Fruit fly (Drosophila melanogaster) whole organism, embryonic: ENCODE data around the gene rut.
A peak's percentile ranks its signal among the peaks of the same experiment; 100 is the strongest.

Source experiments
- B-H2 ChIP-seq: fragments of 200-800 bp; sonication (Bioruptor generic); optimal IDR thresholded peaks from 2 replicates; lab custom pipeline; 2018; ENCODE audit warnings: missing biosample characterization, mild to moderate bottlenecking, missing genetic modification characterization
- Bdp1 ChIP-seq: fragments of 200-800 bp; sonication (Bioruptor generic); optimal IDR thresholded peaks from 3 replicates; lab custom pipeline; 2016; ENCODE audit warnings: missing biosample characterization, missing genetic modification characterization
- Bgb ChIP-seq: fragments of 200-800 bp; sonication (Bioruptor generic); IDR thresholded peaks from 2 replicates; pipeline ENCODE4 v1.3.6; 2022; ENCODE audit warnings: missing biosample characterization, missing genetic modification characterization; ENCODE audit not compliant: partially characterized antibody
- C15 ChIP-seq: fragments of 200-800 bp; sonication (Bioruptor generic); IDR thresholded peaks from 3 replicates; pipeline ENCODE4 v1.3.6; 2022; ENCODE audit warnings: missing biosample characterization, missing genetic modification characterization
- CG10321 ChIP-seq: fragments of 200-800 bp; sonication (Bioruptor generic); IDR thresholded peaks from 2 replicates; pipeline ENCODE4 v1.3.6; 2022; ENCODE audit warnings: missing biosample characterization, missing genetic modification characterization
- CG10959 ChIP-seq: fragments of 200-800 bp; sonication (Bioruptor generic); IDR thresholded peaks from 2 replicates; pipeline ENCODE4 v1.3.6; 2022; ENCODE audit warnings: missing biosample characterization, missing genetic modification characterization
- CG11247 ChIP-seq: fragments of 200-800 bp; sonication (Bioruptor generic); IDR thresholded peaks from 2 replicates; pipeline ENCODE4 v1.3.6; 2022; ENCODE audit warnings: missing biosample characterization, missing genetic modification characterization
- CG12104 ChIP-seq: fragments of 200-800 bp; sonication (Bioruptor generic); optimal IDR thresholded peaks from 3 replicates; lab custom pipeline; 2016; ENCODE audit warnings: missing biosample characterization, missing genetic modification characterization
- CG12659 ChIP-seq: fragments of 200-800 bp; sonication (Bioruptor generic); optimal IDR thresholded peaks from 3 replicates; lab custom pipeline; 2017; ENCODE audit warnings: mild to moderate bottlenecking, missing biosample characterization, missing genetic modification reagents, missing genetic modification characterization
- CG15696 ChIP-seq: fragments of 200-800 bp; sonication (Bioruptor generic); optimal IDR thresholded peaks from 2 replicates; lab custom pipeline; 2019; ENCODE audit warnings: missing biosample characterization, mild to moderate bottlenecking, missing genetic modification characterization, moderate library complexity
- CG17568 ChIP-seq: fragments of 200-800 bp; sonication (Bioruptor generic); optimal IDR thresholded peaks from 2 replicates; lab custom pipeline; 2018; ENCODE audit warnings: missing biosample characterization, mild to moderate bottlenecking, missing genetic modification characterization, moderate library complexity
- CG3065 ChIP-seq: fragments of 200-800 bp; sonication (Bioruptor generic); optimal IDR thresholded peaks from 2 replicates; lab custom pipeline; 2016; ENCODE audit warnings: missing biosample characterization, missing genetic modification characterization
- CG31224 ChIP-seq: fragments of 200-800 bp; sonication (Bioruptor generic); IDR thresholded peaks from 2 replicates; pipeline ENCODE4 v1.3.6; 2022; ENCODE audit warnings: missing biosample characterization, missing genetic modification characterization
- CG31388 ChIP-seq: fragments of 200-800 bp; sonication (Bioruptor generic); optimal IDR thresholded peaks from 2 replicates; lab custom pipeline; 2016; ENCODE audit warnings: missing biosample characterization, missing genetic modification characterization
- CG32772 ChIP-seq: fragments of 200-800 bp; sonication (Bioruptor generic); IDR thresholded peaks from 2 replicates; pipeline ENCODE4 v1.3.6; 2022; ENCODE audit warnings: missing biosample characterization, missing genetic modification characterization
- CG3838 ChIP-seq: fragments of 200-800 bp; sonication (Bioruptor generic); optimal IDR thresholded peaks from 3 replicates; lab custom pipeline; 2016; ENCODE audit warnings: missing biosample characterization, missing genetic modification characterization
- CG4282 ChIP-seq: fragments of 200-800 bp; sonication (Bioruptor generic); optimal IDR thresholded peaks from 2 replicates; lab custom pipeline; 2016; ENCODE audit warnings: missing biosample characterization, missing genetic modification characterization
- CG6689 ChIP-seq: fragments of 200-800 bp; sonication (Bioruptor generic); IDR thresholded peaks from 2 replicates; pipeline ENCODE4 v1.3.6; 2022; ENCODE audit warnings: missing biosample characterization, missing genetic modification characterization
- CG6765 ChIP-seq: fragments of 200-800 bp; sonication (Bioruptor generic); optimal IDR thresholded peaks from 3 replicates; lab custom pipeline; 2017; ENCODE audit warnings: missing biosample characterization, mild to moderate bottlenecking, missing genetic modification characterization
- CG8281 ChIP-seq: fragments of 200-800 bp; sonication (Bioruptor generic); optimal IDR thresholded peaks from 2 replicates; lab custom pipeline; 2018; ENCODE audit warnings: missing biosample characterization, mild to moderate bottlenecking, missing genetic modification characterization, moderate library complexity
- CG9727 ChIP-seq: fragments of 200-800 bp; sonication (Bioruptor generic); optimal IDR thresholded peaks from 3 replicates; lab custom pipeline; 2017; ENCODE audit warnings: missing biosample characterization, mild to moderate bottlenecking, missing genetic modification characterization
- CTCF ChIP-seq: fragments of 200-800 bp; sonication (Bioruptor generic); optimal IDR thresholded peaks from 2 replicates; lab custom pipeline; 2017; ENCODE audit warnings: missing biosample characterization, mild to moderate bottlenecking, missing genetic modification characterization, moderate library complexity
- HLH3B ChIP-seq: fragments of 200-800 bp; sonication (Bioruptor generic); IDR thresholded peaks from 2 replicates; pipeline ENCODE4 v1.3.6; 2022; ENCODE audit warnings: missing biosample characterization, missing genetic modification characterization
- Hmx ChIP-seq: fragments of 200-800 bp; sonication (Bioruptor generic); optimal IDR thresholded peaks from 2 replicates; lab custom pipeline; 2016; ENCODE audit warnings: missing biosample characterization, missing genetic modification characterization
- Hr3 ChIP-seq: fragments of 200-800 bp; sonication (Bioruptor generic); optimal IDR thresholded peaks from 3 replicates; lab custom pipeline; 2016; ENCODE audit warnings: missing biosample characterization, missing genetic modification characterization
- Lhr ChIP-seq: fragments of 200-800 bp; sonication (Bioruptor generic); optimal IDR thresholded peaks from 3 replicates; lab custom pipeline; 2017; ENCODE audit warnings: mild to moderate bottlenecking, missing biosample characterization, missing genetic modification reagents, missing genetic modification characterization
- NFAT ChIP-seq: fragments of 200-800 bp; sonication (Bioruptor generic); IDR thresholded peaks from 2 replicates; pipeline ENCODE4 v1.3.6; 2022; ENCODE audit warnings: missing biosample characterization, missing genetic modification characterization
- Opbp ChIP-seq: fragments of 200-800 bp; sonication (Bioruptor generic); IDR thresholded peaks from 3 replicates; pipeline ENCODE4 v1.3.6; 2022; ENCODE audit warnings: missing biosample characterization, missing genetic modification characterization; ENCODE audit not compliant: partially characterized antibody
- PHDP ChIP-seq: fragments of 200-800 bp; sonication (Bioruptor generic); optimal IDR thresholded peaks from 3 replicates; lab custom pipeline; 2018; ENCODE audit warnings: missing biosample characterization, mild to moderate bottlenecking, missing genetic modification characterization, moderate library complexity
- Poxn ChIP-seq: fragments of 200-800 bp; sonication (Bioruptor generic); IDR thresholded peaks from 2 replicates; pipeline ENCODE4 v1.3.6; 2022; ENCODE audit warnings: missing biosample characterization, missing genetic modification characterization
- Side ChIP-seq: fragments of 200-800 bp; sonication (Bioruptor generic); optimal IDR thresholded peaks from 2 replicates; lab custom pipeline; 2016; ENCODE audit warnings: missing biosample characterization, missing genetic modification characterization
- aop ChIP-seq: fragments of 200-800 bp; sonication (Bioruptor generic); IDR thresholded peaks from 2 replicates; pipeline ENCODE4 v1.3.6; 2022; ENCODE audit warnings: missing biosample characterization, missing genetic modification characterization
- chm ChIP-seq: fragments of 200-800 bp; sonication (Bioruptor generic); IDR thresholded peaks from 2 replicates; pipeline ENCODE4 v1.3.6; 2022; ENCODE audit warnings: missing biosample characterization, missing genetic modification characterization
- ftz-f1 ChIP-seq: fragments of 200-800 bp; sonication (Bioruptor generic); optimal IDR thresholded peaks from 2 replicates; lab custom pipeline; 2016; ENCODE audit warnings: missing biosample characterization, missing genetic modification characterization
- hkb ChIP-seq, 2 experiments: fragments of 200-800 bp in 1 of 2; fragments of >200 bp in 1 of 2; sonication (Bioruptor generic) in 1 of 2; IDR thresholded peaks in 1 of 2; optimal IDR thresholded peaks in 1 of 2; 2 replicates each; pipeline versions ENCODE4 v1.3.6 to Lab custom; 2017 to 2022; ENCODE audit warnings: missing biosample characterization in 1 of 2, missing genetic modification characterization in 1 of 2
- ind ChIP-seq: fragments of 200-800 bp; sonication (Bioruptor generic); optimal IDR thresholded peaks from 3 replicates; lab custom pipeline; 2016; ENCODE audit warnings: missing biosample characterization, missing genetic modification characterization
- jing ChIP-seq: fragments of 200-800 bp; sonication (Bioruptor generic); optimal IDR thresholded peaks from 2 replicates; lab custom pipeline; 2018; ENCODE audit warnings: missing biosample characterization, mild to moderate bottlenecking, missing genetic modification characterization
- ken ChIP-seq: fragments of 200-800 bp; sonication (Bioruptor generic); IDR thresholded peaks from 3 replicates; pipeline ENCODE4 v1.3.6; 2022; ENCODE audit warnings: missing biosample characterization, missing genetic modification characterization
- nerfin-2 ChIP-seq: fragments of 200-800 bp; sonication (Bioruptor generic); IDR thresholded peaks from 2 replicates; pipeline ENCODE4 v1.3.6; 2022; ENCODE audit warnings: missing biosample characterization, missing genetic modification characterization; ENCODE audit not compliant: partially characterized antibody
- p53 ChIP-seq: fragments of 200-800 bp; sonication (Bioruptor generic); optimal IDR thresholded peaks from 2 replicates; lab custom pipeline; 2016; ENCODE audit warnings: missing biosample characterization, missing genetic modification characterization
- pb ChIP-seq: fragments of 200-800 bp; sonication (Bioruptor generic); optimal IDR thresholded peaks from 3 replicates; lab custom pipeline; 2016; ENCODE audit warnings: missing biosample characterization, missing genetic modification characterization
- peb ChIP-seq: fragments of 200-800 bp; sonication (Bioruptor generic); IDR thresholded peaks from 2 replicates; pipeline ENCODE4 v1.3.6; 2022; ENCODE audit warnings: missing biosample characterization, missing genetic modification characterization
- sc ChIP-seq, 3 experiments: fragments of >200 bp in 2 of 3; fragments of 200-800 bp in 1 of 3; sonication (Bioruptor generic) in 1 of 3; optimal IDR thresholded peaks; 2 replicates in 2 of 3; 3 replicates in 1 of 3; lab custom pipeline; 2017; ENCODE audit warnings: mild to moderate bottlenecking in 1 of 3, missing biosample characterization in 1 of 3, missing genetic modification characterization in 1 of 3, missing genetic modification reagents in 1 of 3
- sim ChIP-seq: fragments of 200-800 bp; sonication (Bioruptor generic); IDR thresholded peaks from 2 replicates; pipeline ENCODE4 v1.3.6; 2022; ENCODE audit warnings: missing biosample characterization, missing genetic modification characterization
- sna ChIP-seq: fragments of 200-800 bp; sonication (Bioruptor generic); IDR thresholded peaks from 2 replicates; pipeline ENCODE4 v1.3.6; 2022; ENCODE audit warnings: missing biosample characterization, missing genetic modification characterization; ENCODE audit not compliant: partially characterized antibody
- so ChIP-seq: fragments of 200-800 bp; sonication (Bioruptor generic); IDR thresholded peaks from 3 replicates; pipeline ENCODE4 v1.3.6; 2022; ENCODE audit warnings: missing biosample characterization, missing genetic modification characterization
- tup ChIP-seq: fragments of 200-800 bp; sonication (Bioruptor generic); optimal IDR thresholded peaks from 2 replicates; lab custom pipeline; 2016; ENCODE audit warnings: missing biosample characterization, mild to moderate bottlenecking, missing genetic modification characterization, moderate library complexity
- twi ChIP-seq: fragments of 200-800 bp; optimal IDR thresholded peaks from 2 replicates; lab custom pipeline; 2019; ENCODE audit warnings: missing biosample characterization, mild to moderate bottlenecking, missing genetic modification characterization, moderate library complexity
- zen2 ChIP-seq: fragments of 200-800 bp; sonication (Bioruptor generic); IDR thresholded peaks from 3 replicates; pipeline ENCODE4 v1.3.6; 2022; ENCODE audit warnings: missing biosample characterization, missing genetic modification characterization; ENCODE audit not compliant: partially characterized antibody
- zf30C ChIP-seq: fragments of 200-800 bp; sonication (Bioruptor generic); optimal IDR thresholded peaks from 3 replicates; lab custom pipeline; 2018; ENCODE audit warnings: missing biosample characterization, mild to moderate bottlenecking, missing genetic modification characterization

Gene rut

dm6 chrX:14839047-14839446 lies 13.2 kb upstream of the rut start, which contains the start of the genes CG32590 and Flo2 (continued):
- TF ChIP-seq CG3065 (GFP tag; lab: Kevin White, UChicago) (peak; percentile 37), pb (GFP tag; lab: Kevin White, UChicago) (no peak), Lhr (peak; percentile 52), C15 (GFP tag; lab: Robert Waterston, UW) (peak; percentile 72; the same call in 1 of the 3 replicates), CG31224 (peak; percentile 70), CG6765 (GFP tag; lab: Kevin White, UChicago) (no peak), CG12104 (GFP tag; lab: Kevin White, UChicago) (peak; percentile 13), aop (GFP tag; lab: Robert Waterston, UW) (0 out of 2 replicates have a peak, but pooled peaks have one; percentile 9), HLH3B (GFP tag; lab: Robert Waterston, UW) (peak; percentile 71), Bgb (GFP tag; lab: Robert Waterston, UW) (peak; percentile 95), twi (tag; lab: Kevin White, UChicago) (peak; percentile 25), CG31388 (GFP tag; lab: Kevin White, UChicago) (no peak), Side (GFP tag; lab: Kevin White, UChicago) (peak; percentile 70), nerfin-2 (GFP tag; lab: Robert Waterston, UW) (peak; percentile 97), CG6689 (GFP tag; lab: Robert Waterston, UW) (peak; percentile 78), CG12659 (peak; percentile 66), CG4282 (GFP tag; lab: Kevin White, UChicago) (peak; percentile 75), ftz-f1 (GFP tag; lab: Kevin White, UChicago) (no peak), NFAT (peak; percentile 73), zen2 (peak; percentile 93), peb (GFP tag; lab: Robert Waterston, UW) (peak; percentile 30; the same call in 1 of the 2 replicates), so (GFP tag; lab: Robert Waterston, UW) (peak; percentile 67; the same call in 2 of the 3 replicates), Hr3 (GFP tag; lab: Kevin White, UChicago) (peak; percentile 58), Hmx (GFP tag; lab: Kevin White, UChicago) (no peak), ind (GFP tag; lab: Kevin White, UChicago) (peak; percentile 79), CG3838 (peak; percentile 31), Poxn (GFP tag; lab: Robert Waterston, UW) (no peak; the same call in 1 of the 2 replicates), PHDP (tag; lab: Kevin White, UChicago) (peak; percentile 60), CG9727 (GFP tag; lab: Kevin White, UChicago) (peak; percentile 72), Bdp1 (GFP tag; lab: Kevin White, UChicago) (peak; percentile 65), hkb (optimal IDR thresholded peaks at IDR 0.05; lab: Kevin White, UChicago) (no peak), hkb (GFP tag; IDR thresholded peaks at IDR 0.05; lab: Robert Waterston, UW) (peak; percentile 73), tup (GFP tag; lab: Kevin White, UChicago) (peak; percentile 55), CG8281 (tag; lab: Kevin White, UChicago) (peak; percentile 15), sc (optimal IDR thresholded peaks at IDR 0.05; lab: Kevin White, UChicago) (no peak), sc (GFP tag; optimal IDR thresholded peaks at IDR 0.05; lab: Kevin White, UChicago) (no peak), sim (GFP tag; lab: Robert Waterston, UW) (peak; percentile 47; the same call in 1 of the 2 replicates), CG11247 (GFP tag; lab: Robert Waterston, UW) (peak; percentile 81), CG32772 (peak; percentile 82), zf30C (GFP tag; lab: Kevin White, UChicago) (no peak), p53 (GFP tag; lab: Kevin White, UChicago) (peak; percentile 35), CG10959 (GFP tag; lab: Robert Waterston, UW) (peak; percentile 61), sna (peak; percentile 99), jing (GFP tag; lab: Kevin White, UChicago) (no peak), B-H2 (peak; percentile 69), ken (GFP tag; lab: Robert Waterston, UW) (peak; percentile 79), Opbp (GFP tag; lab: Robert Waterston, UW) (peak; percentile 88), CTCF (GFP tag; lab: Kevin White, UChicago) (no peak), chm (peak; percentile 42; the same call in 1 of the 2 replicates), CG10321 (GFP tag; lab: Robert Waterston, UW) (0 out of 2 replicates have a peak, but pooled peaks have one; percentile 14), CG17568 (GFP tag; lab: Kevin White, UChicago) (no peak), CG15696 (tag; lab: Kevin White, UChicago) (peak; percentile 62)
